Worm (Caenorhabditis elegans): ENCODE data around the gene T16A9.5.
A peak's percentile ranks its signal among the peaks of the same experiment; 100 is the strongest.

T16A9.5 gene

ce11 chrV:14248654-14249053, 33.6 kb upstream of the T16A9.5 start, which contains the start of gene K02E11.6:
Gene K02E11.6 (plus strand): TSS chrV:14248802.
- TF ChIP-seq ztf-11 (tag; optimal IDR thresholded peaks at IDR 0.05), result no peak
- TF ChIP-seq unc-62 (GFP tag; optimal IDR thresholded peaks at IDR 0.05), result no peak
- no peak for TF ChIP-seq F13H6.1 (tag; optimal IDR thresholded peaks at IDR 0.05)
- no peak for TF ChIP-seq nhr-23 (tag; optimal IDR thresholded peaks at IDR 0.05)
- TF ChIP-seq lin-13 (GFP tag; optimal IDR thresholded peaks at IDR 0.05), result no peak
- TF ChIP-seq mab-5 (tag; optimal IDR thresholded peaks at IDR 0.05), result no peak

ce11 chrV:14248025-14248424, 33.0 kb upstream of the T16A9.5 start, which contains the start of gene K02E11.4:
Gene K02E11.4 (minus strand): TSS chrV:14248125.
- TF ChIP-seq skn-1 (tag; optimal IDR thresholded peaks at IDR 0.05), result no peak
- no peak for TF ChIP-seq ztf-4 (tag; optimal IDR thresholded peaks at IDR 0.05)
- no peak for TF ChIP-seq elt-3 (tag; optimal IDR thresholded peaks at IDR 0.05)
- TF ChIP-seq nhr-237 (tag; optimal IDR thresholded peaks at IDR 0.05), result no peak

- TF ChIP-seq zag-1 (tag; optimal IDR thresholded peaks at IDR 0.05) (no peak), ZK546.5 (tag; optimal IDR thresholded peaks at IDR 0.05) (no peak), R02D3.7 (tag; optimal IDR thresholded peaks at IDR 0.05) (no peak), nhr-21 (tag; optimal IDR thresholded peaks at IDR 0.05) (no peak), nhr-6 (tag; optimal IDR thresholded peaks at IDR 0.05) (no peak)
Measured at ce11 chrV:14246761-14247160, 31.8 kb upstream of the T16A9.5 start, which contains the start of gene K02E11.3. Gene K02E11.3 (minus strand): TSS chrV:14246861.

- TF ChIP-seq nhr-10 (tag; optimal IDR thresholded peaks at IDR 0.05) (no peak), lin-11 (tag; optimal IDR thresholded peaks at IDR 0.05) (no peak), skn-1 (tag; optimal IDR thresholded peaks at IDR 0.05) (no peak), lin-13 (GFP tag; optimal IDR thresholded peaks at IDR 0.05) (no peak), sma-9 (GFP tag; optimal IDR thresholded peaks at IDR 0.05) (no peak), sma-9 (tag; optimal IDR thresholded peaks at IDR 0.05) (no peak), nhr-77 (tag; optimal IDR thresholded peaks at IDR 0.05) (no peak), mab-5 (tag; optimal IDR thresholded peaks at IDR 0.05) (no peak), gmeb-1 (tag; optimal IDR thresholded peaks at IDR 0.05) (no peak), nhr-21 (tag; optimal IDR thresholded peaks at IDR 0.05) (no peak), ceh-16 (tag; optimal IDR thresholded peaks at IDR 0.05) (no peak), ZK546.5 (tag; optimal IDR thresholded peaks at IDR 0.05) (no peak), lsy-2 (tag; optimal IDR thresholded peaks at IDR 0.05) (no peak), unc-39 (tag; optimal IDR thresholded peaks at IDR 0.05) (no peak), mdl-1 (tag; optimal IDR thresholded peaks at IDR 0.05) (no peak), elt-1 (tag; optimal IDR thresholded peaks at IDR 0.05) (no peak), F13H6.1 (tag; optimal IDR thresholded peaks at IDR 0.05) (no peak)
Measured at ce11 chrV:14243904-14244303, 28.9 kb upstream of the T16A9.5 start, which contains the start of gene sre-7. Gene sre-7 (plus strand): TSS chrV:14244204.

ce11 chrV:14240694-14241201, 25.7 kb upstream of the T16A9.5 start, which contains the start of gene K02E11.10:
Gene K02E11.10 (minus strand): TSS chrV:14241151.
- TF ChIP-seq nhr-6 (tag; optimal IDR thresholded peaks at IDR 0.05), result no peak
- peak; percentile 2 for TF ChIP-seq Y55F3AM.14 (GFP tag; optimal IDR thresholded peaks at IDR 0.05)

ce11 chrV:14235942-14236341, 20.9 kb upstream of the T16A9.5 start, which contains the start of gene ent-3:
Gene ent-3 (minus strand): TSS chrV:14236042.
- TF ChIP-seq C34F6.9 (tag; optimal IDR thresholded peaks at IDR 0.05) (no peak), nhr-25 (tag; optimal IDR thresholded peaks at IDR 0.05) (no peak), sma-9 (GFP tag; optimal IDR thresholded peaks at IDR 0.05) (no peak), sma-9 (tag; optimal IDR thresholded peaks at IDR 0.05) (no peak), nhr-12 (tag; optimal IDR thresholded peaks at IDR 0.05) (no peak), lin-11 (tag; optimal IDR thresholded peaks at IDR 0.05) (no peak), crh-2 (tag; optimal IDR thresholded peaks at IDR 0.05) (no peak), unc-62 (GFP tag; optimal IDR thresholded peaks at IDR 0.05) (no peak), mdl-1 (tag; optimal IDR thresholded peaks at IDR 0.05) (no peak), fos-1 (tag; optimal IDR thresholded peaks at IDR 0.05) (no peak), Y55F3AM.14 (GFP tag; optimal IDR thresholded peaks at IDR 0.05) (no peak), mbf-1 (tag; optimal IDR thresholded peaks at IDR 0.05) (no peak), peb-1 (tag; optimal IDR thresholded peaks at IDR 0.05) (no peak), skn-1 (tag; optimal IDR thresholded peaks at IDR 0.05) (no peak), unc-39 (tag; optimal IDR thresholded peaks at IDR 0.05) (no peak), ceh-16 (tag; optimal IDR thresholded peaks at IDR 0.05) (no peak), snpc-4 (tag; optimal IDR thresholded peaks at IDR 0.05) (no peak), alr-1 (tag; optimal IDR thresholded peaks at IDR 0.05) (no peak)

Measured in whole organism, L2 larva.